Worm (Caenorhabditis elegans): ENCODE data around the gene Y116A8C.469.
A peak's percentile ranks its signal among the peaks of the same experiment; 100 is the strongest.

The Y116A8C.469 gene

ce11 chrIV:16926558-16926957, 8.8 kb upstream of the Y116A8C.469 start:
- TF ChIP-seq pbrm-1 (GFP tag; IDR thresholded peaks at IDR 0.05) (no peak), mcd-1 (GFP tag; IDR thresholded peaks at IDR 0.05) (no peak)

- TF ChIP-seq snpc-1.1 (tag; optimal IDR thresholded peaks at IDR 0.05; ENCODE audit: insufficient read depth): peak; percentile 47
- TF ChIP-seq zfh-2 (GFP tag; conservative IDR thresholded peaks at IDR 0.05): peak; percentile 89
- no peak for TF ChIP-seq ztf-18 (tag; optimal IDR thresholded peaks at IDR 0.05)
- TF ChIP-seq egrh-3 (GFP tag; IDR thresholded peaks at IDR 0.05): peak; percentile 48; the same call in 1 of the 2 replicates
- TF ChIP-seq snpc-4 (GFP tag; optimal IDR thresholded peaks at IDR 0.05): no peak
- peak in 1 of 4 experiments; percentile 81 for TF ChIP-seq snpc-4 (tag; optimal IDR thresholded peaks at IDR 0.05)
- TF ChIP-seq bed-2 (GFP tag; IDR thresholded peaks at IDR 0.05): 0 out of 2 replicates have a peak, but pooled peaks have one; percentile 40
- TF ChIP-seq nhr-27 (tag; optimal IDR thresholded peaks at IDR 0.05): no peak
- TF ChIP-seq attf-6 (GFP tag; IDR thresholded peaks at IDR 0.05): no peak
- TF ChIP-seq nhr-80 (tag; optimal IDR thresholded peaks at IDR 0.05): no peak
- 0 out of 2 replicates have a peak, but pooled peaks have one; percentile 24 for TF ChIP-seq hsf-1 (GFP tag; IDR thresholded peaks at IDR 0.05)
- no peak for TF ChIP-seq unc-62 (GFP tag; optimal IDR thresholded peaks at IDR 0.05)
Observed at ce11 chrIV:16925363-16925863, 7.7 kb upstream of the Y116A8C.469 start.

ce11 chrIV:16924092-16924491, 6.4 kb upstream of the Y116A8C.469 start, which contains the start of gene nep-24:
Gene nep-24, plus strand, starts transcription at chrIV:16924392.
- TF ChIP-seq Y95B8A.8 (GFP tag; IDR thresholded peaks at IDR 0.05): no peak
- TF ChIP-seq nfya-1 (tag; optimal IDR thresholded peaks at IDR 0.05; ENCODE audit: borderline replicate concordance, insufficient read depth): no peak
- TF ChIP-seq dox-1 (GFP tag; IDR thresholded peaks at IDR 0.05): no peak
- TF ChIP-seq F10E7.11 (tag; optimal IDR thresholded peaks at IDR 0.05): no peak
- TF ChIP-seq lin-40 (tag; optimal IDR thresholded peaks at IDR 0.05): no peak
- no peak for TF ChIP-seq zim-3 (tag; optimal IDR thresholded peaks at IDR 0.05)
- TF ChIP-seq ceh-100 (GFP tag; IDR thresholded peaks at IDR 0.05): no peak
- no peak for TF ChIP-seq K11D2.4 (GFP tag; IDR thresholded peaks at IDR 0.05)
- no peak for TF ChIP-seq ztf-28 (GFP tag; IDR thresholded peaks at IDR 0.05)
- TF ChIP-seq F37B4.10 (GFP tag; IDR thresholded peaks at IDR 0.05): no peak
- TF ChIP-seq lag-1 (GFP tag; IDR thresholded peaks at IDR 0.05): no peak
- no peak for TF ChIP-seq hlh-12 (tag; optimal IDR thresholded peaks at IDR 0.05)
- no peak for TF ChIP-seq dpl-1 (GFP tag; optimal IDR thresholded peaks at IDR 0.05)
- TF ChIP-seq madf-10 (tag; optimal IDR thresholded peaks at IDR 0.05): no peak
- no peak for TF ChIP-seq lin-26 (GFP tag; IDR thresholded peaks at IDR 0.05)
- no peak for TF ChIP-seq snpc-4 (GFP tag; optimal IDR thresholded peaks at IDR 0.05)
- no peak for TF ChIP-seq snpc-4 (tag; optimal IDR thresholded peaks at IDR 0.05)
- TF ChIP-seq ceh-58 (GFP tag; IDR thresholded peaks at IDR 0.05): no peak
- TF ChIP-seq snpc-3.4 (tag; optimal IDR thresholded peaks at IDR 0.05): no peak
- no peak for TF ChIP-seq F23B12.7 (tag; optimal IDR thresholded peaks at IDR 0.05; ENCODE audit: insufficient read depth)
- TF ChIP-seq mel-28 (tag; optimal IDR thresholded peaks at IDR 0.05; ENCODE audit: borderline replicate concordance): no peak

- TF ChIP-seq F23B12.7 (tag; optimal IDR thresholded peaks at IDR 0.05; ENCODE audit: insufficient read depth) (no peak), zfh-2 (GFP tag; conservative IDR thresholded peaks at IDR 0.05) (peak; percentile 52), snpc-4 (GFP tag; optimal IDR thresholded peaks at IDR 0.05) (no peak), snpc-4 (tag; optimal IDR thresholded peaks at IDR 0.05) (peak in 1 of 4 experiments; percentile 15)
Observed at ce11 chrIV:16921999-16922398, 4.3 kb upstream of the Y116A8C.469 start.

Measured in whole organism, young adult.